Worm (Caenorhabditis elegans): Measurements from ENCODE around the gene gakh-1.

gakh-1 gene

ce11 chrX:5764739-5765138, 17.6 kb upstream of the gakh-1 start:
- TF ChIP-seq ets-7 (tag; optimal IDR thresholded peaks at IDR 0.05) (no peak), sea-1 (GFP tag; conservative IDR thresholded peaks at IDR 0.05) (no peak), F13C5.2 (tag; optimal IDR thresholded peaks at IDR 0.05) (no peak), tbx-37 (GFP tag; conservative IDR thresholded peaks at IDR 0.05) (no peak), hmbx-1 (tag; optimal IDR thresholded peaks at IDR 0.05) (no peak), aly-1 (tag; optimal IDR thresholded peaks at IDR 0.05) (peak; percentile 50), B0310.2 (tag; optimal IDR thresholded peaks at IDR 0.05) (no peak), ceh-13 (GFP tag; optimal IDR thresholded peaks at IDR 0.05) (no peak), tbx-11 (GFP tag; IDR thresholded peaks at IDR 0.05) (no peak), hmg-4 (GFP tag; optimal IDR thresholded peaks at IDR 0.05) (peak; percentile 70), pes-1 (GFP tag; IDR thresholded peaks at IDR 0.05) (peak; percentile 24; the same call in 1 of the 2 replicates)

DNA sequence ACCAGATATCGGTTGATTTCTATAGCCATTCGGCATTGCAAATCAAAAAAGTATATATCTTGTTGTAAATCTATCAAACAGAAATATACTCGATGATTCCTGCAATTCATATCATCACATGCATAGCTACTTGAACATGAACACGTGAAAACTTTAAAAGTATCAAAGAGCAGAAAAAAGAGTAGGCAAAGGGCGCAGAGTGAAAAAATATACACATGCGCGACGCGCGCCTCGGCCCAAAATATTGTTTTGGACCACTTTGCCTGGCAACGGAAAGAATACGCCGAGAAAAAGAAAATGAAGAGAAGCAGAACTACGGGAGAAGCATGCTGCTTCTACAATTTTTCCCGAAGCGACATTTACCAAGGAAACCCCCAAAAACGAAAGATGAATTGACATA, 11.7 kb upstream of the gakh-1 start, which contains the start of gene C54H2.4:
C54H2.4 (minus strand) TSS at position 101 of the 400 bp plus-strand sequence.
- TF ChIP-seq hnd-1 (tag; optimal IDR thresholded peaks at IDR 0.05) (no peak), tbx-11 (GFP tag; IDR thresholded peaks at IDR 0.05) (no peak), hmbx-1 (tag; optimal IDR thresholded peaks at IDR 0.05) (no peak), sea-1 (GFP tag; conservative IDR thresholded peaks at IDR 0.05) (no peak), B0310.2 (tag; optimal IDR thresholded peaks at IDR 0.05) (no peak), tra-4 (tag; optimal IDR thresholded peaks at IDR 0.05) (no peak), F13C5.2 (tag; optimal IDR thresholded peaks at IDR 0.05) (no peak), aly-1 (tag; optimal IDR thresholded peaks at IDR 0.05) (no peak), ets-7 (tag; optimal IDR thresholded peaks at IDR 0.05) (no peak), ceh-13 (GFP tag; optimal IDR thresholded peaks at IDR 0.05) (no peak), hmg-4 (GFP tag; optimal IDR thresholded peaks at IDR 0.05) (no peak), ama-1 (optimal IDR thresholded peaks at IDR 0.05) (no peak), ceh-36 (tag; optimal IDR thresholded peaks at IDR 0.05) (no peak)

DNA sequence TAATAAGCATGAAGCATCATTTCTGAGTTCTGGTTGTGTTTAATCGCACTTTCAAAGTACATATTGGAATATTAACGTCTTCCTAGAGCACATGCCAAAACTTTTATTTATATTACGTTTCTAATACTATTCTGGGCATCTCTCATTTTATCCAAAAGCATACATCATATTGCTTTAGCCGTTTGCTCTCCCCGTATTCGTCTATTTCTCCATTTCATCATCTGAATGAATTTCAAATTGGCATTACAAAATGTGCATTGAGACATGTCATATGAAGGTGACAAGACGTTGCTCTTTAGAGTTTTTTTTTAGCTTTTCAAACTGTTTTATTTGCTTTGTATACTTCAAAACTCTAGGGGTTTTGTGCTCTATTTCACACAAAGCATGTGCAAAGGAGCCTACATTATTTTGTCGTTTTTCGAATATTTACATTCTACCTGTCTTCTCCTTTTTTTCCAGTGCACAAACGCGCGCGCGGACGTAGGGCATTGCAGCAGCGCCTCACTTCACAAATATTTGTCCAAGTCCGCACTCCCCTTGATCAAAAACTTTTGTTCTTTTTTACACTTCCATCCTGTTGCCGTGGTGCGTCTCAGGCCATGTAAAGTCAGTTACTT, 9.7 kb upstream of the gakh-1 start:
- TF ChIP-seq pes-1 (GFP tag; IDR thresholded peaks at IDR 0.05) (no peak), tra-4 (tag; optimal IDR thresholded peaks at IDR 0.05) (no peak)

- no peak for TF ChIP-seq scrt-1 (GFP tag; IDR thresholded peaks at IDR 0.05)
- no peak for TF ChIP-seq ama-1 (optimal IDR thresholded peaks at IDR 0.05)
- no peak for TF ChIP-seq tra-4 (tag; optimal IDR thresholded peaks at IDR 0.05)
- TF ChIP-seq B0310.2 (tag; optimal IDR thresholded peaks at IDR 0.05): no peak
- TF ChIP-seq hmbx-1 (tag; optimal IDR thresholded peaks at IDR 0.05): no peak
- no peak for TF ChIP-seq ceh-13 (GFP tag; optimal IDR thresholded peaks at IDR 0.05)
- no peak for TF ChIP-seq F13C5.2 (tag; optimal IDR thresholded peaks at IDR 0.05)
- TF ChIP-seq sea-1 (GFP tag; conservative IDR thresholded peaks at IDR 0.05): no peak
- TF ChIP-seq hmg-4 (GFP tag; optimal IDR thresholded peaks at IDR 0.05): no peak
- no peak for TF ChIP-seq tbx-37 (GFP tag; conservative IDR thresholded peaks at IDR 0.05)
These were observed 8.8 kb upstream of the gakh-1 start, which contains the start of gene sym-3 for ce11 chrX:5773471-5773870. TSS of gene sym-3 (plus strand) at chrX:5773771.

- TF ChIP-seq F13C5.2 (tag; optimal IDR thresholded peaks at IDR 0.05) (peak; percentile 59), aly-1 (tag; optimal IDR thresholded peaks at IDR 0.05) (peak; percentile 63), hnd-1 (tag; optimal IDR thresholded peaks at IDR 0.05) (no peak), hmbx-1 (tag; optimal IDR thresholded peaks at IDR 0.05) (no peak), sea-1 (GFP tag; conservative IDR thresholded peaks at IDR 0.05) (0 out of 2 replicates have a peak, but pooled peaks have one; percentile 26), pes-1 (GFP tag; IDR thresholded peaks at IDR 0.05) (peak; percentile 7; the same call in 1 of the 2 replicates), tbx-37 (GFP tag; conservative IDR thresholded peaks at IDR 0.05) (no peak), flt-1 (GFP tag; IDR thresholded peaks at IDR 0.05) (no peak), tbx-11 (GFP tag; IDR thresholded peaks at IDR 0.05) (no peak), hmg-4 (GFP tag; optimal IDR thresholded peaks at IDR 0.05) (peak; percentile 33), ets-7 (tag; optimal IDR thresholded peaks at IDR 0.05) (no peak), ceh-36 (tag; optimal IDR thresholded peaks at IDR 0.05) (no peak), scrt-1 (GFP tag; IDR thresholded peaks at IDR 0.05) (no peak), ama-1 (optimal IDR thresholded peaks at IDR 0.05) (no peak), ceh-13 (GFP tag; optimal IDR thresholded peaks at IDR 0.05) (no peak), B0310.2 (tag; optimal IDR thresholded peaks at IDR 0.05) (no peak), tra-4 (tag; optimal IDR thresholded peaks at IDR 0.05) (no peak)
These were observed 6.5 kb upstream of the gakh-1 start for ce11 chrX:5775804-5776252.

ce11 chrX:5780672-5781182, 1.6 kb upstream of the gakh-1 start, which contains the start of gene sft-4:
TSS of gene sft-4 (minus strand) at chrX:5780722.
- TF ChIP-seq aly-1 (tag; optimal IDR thresholded peaks at IDR 0.05) (no peak), hmbx-1 (tag; optimal IDR thresholded peaks at IDR 0.05) (no peak), pes-1 (GFP tag; IDR thresholded peaks at IDR 0.05) (no peak), F13C5.2 (tag; optimal IDR thresholded peaks at IDR 0.05) (no peak), B0310.2 (tag; optimal IDR thresholded peaks at IDR 0.05) (no peak), sea-1 (GFP tag; conservative IDR thresholded peaks at IDR 0.05) (no peak), ceh-36 (tag; optimal IDR thresholded peaks at IDR 0.05) (no peak), ceh-13 (GFP tag; optimal IDR thresholded peaks at IDR 0.05) (no peak), scrt-1 (GFP tag; IDR thresholded peaks at IDR 0.05) (no peak), ets-7 (tag; optimal IDR thresholded peaks at IDR 0.05) (no peak), hnd-1 (tag; optimal IDR thresholded peaks at IDR 0.05) (no peak), flt-1 (GFP tag; IDR thresholded peaks at IDR 0.05) (no peak), tbx-11 (GFP tag; IDR thresholded peaks at IDR 0.05) (no peak), ama-1 (optimal IDR thresholded peaks at IDR 0.05) (no peak), hmg-4 (GFP tag; optimal IDR thresholded peaks at IDR 0.05) (no peak), tbx-37 (GFP tag; conservative IDR thresholded peaks at IDR 0.05) (no peak), tra-4 (tag; optimal IDR thresholded peaks at IDR 0.05) (no peak)

ce11 chrX:5781294-5781693, 1.0 kb upstream of the gakh-1 start:
- TF ChIP-seq tbx-37 (GFP tag; conservative IDR thresholded peaks at IDR 0.05) (no peak), scrt-1 (GFP tag; IDR thresholded peaks at IDR 0.05) (no peak), ceh-13 (GFP tag; optimal IDR thresholded peaks at IDR 0.05) (no peak), ceh-36 (tag; optimal IDR thresholded peaks at IDR 0.05) (no peak), pes-1 (GFP tag; IDR thresholded peaks at IDR 0.05) (no peak), B0310.2 (tag; optimal IDR thresholded peaks at IDR 0.05) (no peak), aly-1 (tag; optimal IDR thresholded peaks at IDR 0.05) (no peak), tra-4 (tag; optimal IDR thresholded peaks at IDR 0.05) (no peak), ets-7 (tag; optimal IDR thresholded peaks at IDR 0.05) (no peak), flt-1 (GFP tag; IDR thresholded peaks at IDR 0.05) (no peak), F13C5.2 (tag; optimal IDR thresholded peaks at IDR 0.05) (no peak)
